Fruit fly (Drosophila melanogaster) whole organism, pupa: ENCODE measurements around the gene Dbp21E2.

Experiments used
- CG10348 ChIP-seq: fragments of 200-800 bp; sonication (Bioruptor generic); IDR thresholded peaks from 2 replicates; pipeline ENCODE4 v1.3.6; 2022; ENCODE audit warnings: missing biosample characterization, missing genetic modification characterization
- CG12605 ChIP-seq: fragments of 200-800 bp; sonication (Bioruptor generic); IDR thresholded peaks from 2 replicates; pipeline ENCODE4 v1.3.6; 2022; ENCODE audit warnings: missing biosample characterization, missing genetic modification characterization
- CG13204 ChIP-seq: fragments of 200-800 bp; sonication (Bioruptor generic); optimal IDR thresholded peaks from 2 replicates; lab custom pipeline; 2018; ENCODE audit warnings: missing biosample characterization, mild to moderate bottlenecking, missing genetic modification characterization, moderate library complexity
- CG14655 ChIP-seq: fragments of 200-800 bp; sonication (Bioruptor generic); optimal IDR thresholded peaks from 3 replicates; lab custom pipeline; 2017; ENCODE audit warnings: mild to moderate bottlenecking, missing biosample characterization, missing genetic modification reagents, missing genetic modification characterization
- CG15710 ChIP-seq: fragments of 200-800 bp; sonication (Bioruptor generic); optimal IDR thresholded peaks from 2 replicates; lab custom pipeline; 2018; ENCODE audit warnings: missing biosample characterization, mild to moderate bottlenecking, missing genetic modification characterization, moderate library complexity
- CG17806 ChIP-seq: fragments of 200-800 bp; sonication (Bioruptor generic); optimal IDR thresholded peaks from 2 replicates; lab custom pipeline; 2018; ENCODE audit warnings: missing biosample characterization, mild to moderate bottlenecking, missing genetic modification characterization, moderate library complexity
- CG32121 ChIP-seq: fragments of 200-800 bp; sonication (Bioruptor generic); IDR thresholded peaks from 2 replicates; pipeline ENCODE4 v1.3.6; 2022; ENCODE audit warnings: missing biosample characterization, missing genetic modification characterization
- CG34367 ChIP-seq: fragments of 200-800 bp; sonication (Bioruptor generic); optimal IDR thresholded peaks from 2 replicates; lab custom pipeline; 2018; ENCODE audit warnings: missing biosample characterization, mild to moderate bottlenecking, missing genetic modification characterization
- CG4496 ChIP-seq: fragments of 200-800 bp; sonication (Bioruptor generic); IDR thresholded peaks from 3 replicates; pipeline ENCODE4 v1.3.6; 2022; ENCODE audit warnings: missing biosample characterization, missing genetic modification characterization
- CG8159 ChIP-seq: fragments of 200-800 bp; sonication (Bioruptor generic); optimal IDR thresholded peaks from 3 replicates; lab custom pipeline; 2018; ENCODE audit warnings: missing biosample characterization, mild to moderate bottlenecking, missing genetic modification characterization, moderate library complexity
- CG8301 ChIP-seq: fragments of 200-800 bp; sonication (Bioruptor generic); optimal IDR thresholded peaks from 2 replicates; lab custom pipeline; 2018; ENCODE audit warnings: missing biosample characterization, mild to moderate bottlenecking, missing genetic modification characterization
- CG9948 ChIP-seq: fragments of 200-800 bp; sonication (Bioruptor generic); optimal IDR thresholded peaks from 2 replicates; lab custom pipeline; 2018; ENCODE audit warnings: missing biosample characterization, mild to moderate bottlenecking, missing genetic modification characterization, moderate library complexity
- D1 ChIP-seq: fragments of 200-800 bp; sonication (Bioruptor generic); optimal IDR thresholded peaks from 2 replicates; lab custom pipeline; 2018; ENCODE audit warnings: missing biosample characterization, mild to moderate bottlenecking, missing genetic modification characterization, moderate library complexity
- EcR ChIP-seq: fragments of 200-800 bp; sonication (Bioruptor generic); optimal IDR thresholded peaks from 3 replicates; lab custom pipeline; 2019; ENCODE audit warnings: missing biosample characterization, missing genetic modification characterization, mild to moderate bottlenecking, moderate library complexity, missing genetic modification reagents
- Ets98B ChIP-seq: fragments of 200-800 bp; sonication (Bioruptor generic); IDR thresholded peaks from 2 replicates; pipeline ENCODE4 v1.3.6; 2022; ENCODE audit warnings: missing biosample characterization, missing genetic modification characterization
- Pif1A ChIP-seq: fragments of 200-800 bp; sonication (Bioruptor generic); optimal IDR thresholded peaks from 3 replicates; lab custom pipeline; 2016; ENCODE audit warnings: missing biosample characterization, missing genetic modification characterization
- Pif1B ChIP-seq: fragments of 200-800 bp; sonication (Bioruptor generic); optimal IDR thresholded peaks from 3 replicates; lab custom pipeline; 2016; ENCODE audit warnings: missing biosample characterization, missing genetic modification characterization
- Snoo ChIP-seq: fragments of 200-800 bp; sonication (Bioruptor generic); optimal IDR thresholded peaks from 3 replicates; lab custom pipeline; 2017; ENCODE audit warnings: missing biosample characterization, mild to moderate bottlenecking, missing genetic modification characterization, inconsistent platforms
- fd96Ca ChIP-seq: fragments of 200-800 bp; sonication (Bioruptor generic); IDR thresholded peaks from 3 replicates; pipeline ENCODE4 v1.3.6; 2022; ENCODE audit warnings: missing biosample characterization, missing genetic modification characterization
- gl ChIP-seq: fragments of 200-800 bp; sonication (Bioruptor generic); optimal IDR thresholded peaks from 2 replicates; lab custom pipeline; 2018; ENCODE audit warnings: missing biosample characterization, mild to moderate bottlenecking, missing genetic modification characterization
- rn ChIP-seq: fragments of 200-800 bp; sonication (Bioruptor generic); IDR thresholded peaks from 2 replicates; pipeline ENCODE4 v1.3.6; 2022; ENCODE audit warnings: missing biosample characterization, missing genetic modification characterization

The Dbp21E2 gene

DNA sequence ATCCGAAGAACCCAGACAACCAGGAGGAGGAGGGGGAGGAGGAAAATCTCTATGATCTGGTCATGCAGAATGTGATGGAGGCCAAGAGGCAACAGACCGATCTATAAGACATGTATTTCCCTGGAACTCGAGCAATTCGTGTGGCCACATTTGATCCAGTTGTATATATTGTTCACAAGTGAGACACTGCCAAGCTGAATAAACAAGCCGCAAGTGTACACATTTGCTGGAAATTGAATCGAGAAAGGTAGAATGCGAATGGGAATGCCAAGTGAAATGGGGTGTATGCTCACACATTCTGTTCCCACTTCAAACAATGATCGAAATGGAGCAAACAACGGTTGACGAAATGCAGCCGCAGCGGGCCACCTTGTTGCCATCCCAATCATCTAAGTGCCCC, 44.6 kb downstream of the Dbp21E2 start:
- no peak for TF ChIP-seq CG12605

DNA sequence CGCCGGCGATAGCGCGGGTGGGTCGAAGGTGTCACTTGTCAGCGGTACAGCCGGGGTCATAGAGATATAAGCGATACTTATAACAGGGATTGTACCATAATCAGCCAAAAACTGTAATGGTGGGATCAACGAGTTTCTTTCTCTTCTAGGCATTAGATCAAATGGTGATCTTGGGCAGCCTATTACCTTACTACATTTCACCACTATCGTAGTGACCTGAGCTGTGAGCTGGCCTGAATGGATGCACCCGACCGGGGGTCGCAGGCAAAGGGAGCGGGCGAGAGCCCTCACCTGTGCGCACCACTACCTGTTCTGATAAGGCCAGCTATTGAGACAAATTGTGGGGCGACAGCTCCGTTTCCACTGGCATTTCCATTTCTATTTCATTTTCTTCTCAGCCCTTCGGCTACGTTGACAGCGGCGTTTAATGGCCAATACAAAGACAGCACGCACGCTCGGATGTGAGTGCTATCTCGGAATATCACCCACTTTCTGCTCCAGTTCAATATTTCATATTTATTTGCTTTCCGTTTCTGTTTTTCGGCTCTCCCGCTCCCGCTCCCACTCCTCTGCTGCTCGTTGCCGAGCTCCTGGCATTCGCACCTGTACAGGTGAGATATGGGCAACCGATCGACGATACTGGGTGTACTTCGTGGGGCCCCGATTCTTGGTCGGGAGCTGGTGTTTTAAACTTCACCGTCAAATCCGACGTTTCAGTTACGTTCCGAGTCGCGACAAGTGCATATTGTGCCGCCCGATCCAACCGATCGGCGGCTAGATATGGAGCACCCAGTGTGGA, 45.5 kb downstream of the Dbp21E2 start:
- no peak for TF ChIP-seq Snoo (tag; lab: Kevin White, UChicago)
- no peak for TF ChIP-seq CG12605
- TF ChIP-seq CG17806 (tag; lab: Kevin White, UChicago), result no peak
- peak; percentile 57 for TF ChIP-seq CG32121 (GFP tag; lab: Robert Waterston, UW)
- no peak for TF ChIP-seq CG34367 (tag; lab: Kevin White, UChicago)
- peak; percentile 16 for TF ChIP-seq CG9948 (tag; lab: Kevin White, UChicago)
- TF ChIP-seq CG8301 (tag; lab: Kevin White, UChicago), result peak; percentile 19
- peak; percentile 9 for TF ChIP-seq CG13204 (GFP tag; lab: Kevin White, UChicago)
- no peak for TF ChIP-seq gl (tag; lab: Kevin White, UChicago)
- TF ChIP-seq Pif1A (GFP tag; lab: Kevin White, UChicago), result peak; percentile 26
- TF ChIP-seq EcR (GFP tag; lab: Kevin White, UChicago), result no peak
- TF ChIP-seq Ets98B (GFP tag; lab: Robert Waterston, UW), result peak; percentile 45
- TF ChIP-seq CG4496, result no peak; the same call in 2 of the 3 replicates
- no peak for TF ChIP-seq CG10348
- TF ChIP-seq CG15710, result peak; percentile 21
- TF ChIP-seq Pif1B (GFP tag; lab: Kevin White, UChicago), result no peak
- peak; percentile 51; the same call in 1 of the 3 replicates for TF ChIP-seq fd96Ca (GFP tag; lab: Robert Waterston, UW)
- TF ChIP-seq CG8159 (tag; lab: Kevin White, UChicago), result peak; percentile 43
- TF ChIP-seq rn (GFP tag; lab: Robert Waterston, UW), result no peak
- no peak for TF ChIP-seq CG14655
- no peak for TF ChIP-seq D1 (tag; lab: Kevin White, UChicago)

DNA sequence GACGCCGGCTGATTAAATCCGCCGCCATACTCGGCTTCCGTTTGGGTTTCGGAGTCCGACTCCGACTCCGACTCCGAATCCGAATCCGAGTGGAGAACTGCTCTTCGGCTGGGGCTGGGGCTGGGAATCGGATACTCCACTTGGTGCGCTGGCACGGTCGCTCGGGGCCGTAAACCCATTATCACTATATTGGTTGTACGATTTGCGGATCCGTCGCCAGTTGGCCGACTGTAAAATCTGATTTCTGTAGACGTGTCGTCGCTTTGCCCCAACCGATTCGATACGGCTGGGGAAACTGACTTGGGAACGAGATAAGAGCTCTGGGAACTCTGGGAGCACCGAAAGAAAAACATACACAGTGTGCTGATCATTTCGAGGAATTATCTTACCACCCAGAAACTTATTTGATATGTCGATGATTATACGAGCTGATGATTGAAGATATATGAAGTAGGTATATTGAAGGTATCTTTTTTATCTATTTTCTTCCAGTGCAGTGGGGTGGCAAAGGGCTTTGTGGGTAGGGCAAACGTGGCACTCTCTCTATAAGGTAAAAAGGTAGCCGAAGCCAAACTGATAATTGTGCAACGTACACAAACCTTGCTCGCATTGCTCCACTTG, 46.6 kb downstream of the Dbp21E2 start:
- TF ChIP-seq rn (GFP tag; lab: Robert Waterston, UW) (no peak), CG8159 (tag; lab: Kevin White, UChicago) (peak; percentile 6), Pif1B (GFP tag; lab: Kevin White, UChicago) (no peak), Ets98B (GFP tag; lab: Robert Waterston, UW) (no peak), CG15710 (peak; percentile 25), CG8301 (tag; lab: Kevin White, UChicago) (no peak)

DNA sequence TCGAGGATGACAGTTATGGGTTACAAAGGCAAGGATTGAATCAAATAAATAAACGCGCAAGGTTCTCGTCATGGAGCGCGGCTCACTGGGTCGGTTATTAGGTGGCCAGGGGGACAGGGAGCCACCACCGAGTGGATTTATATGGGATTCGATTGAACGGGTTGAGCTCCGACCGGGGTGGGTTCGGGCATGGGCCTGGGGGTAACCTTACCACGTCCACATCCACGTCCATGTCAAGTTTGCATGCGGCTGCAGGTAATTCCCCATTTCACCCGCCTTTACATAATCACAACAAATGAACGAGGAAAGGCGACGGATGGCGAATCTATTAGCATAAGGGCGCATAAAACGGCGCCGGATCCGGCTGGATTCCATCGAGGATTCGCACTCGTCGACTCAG, 48.5 kb downstream of the Dbp21E2 start, which contains the start of gene CG13950:
TSS of gene CG13950 (plus strand) at position 301 of the 400 bp plus-strand sequence.
- no peak for TF ChIP-seq CG14655
- no peak for TF ChIP-seq CG32121 (GFP tag; lab: Robert Waterston, UW)
- no peak for TF ChIP-seq fd96Ca (GFP tag; lab: Robert Waterston, UW)
- no peak for TF ChIP-seq CG10348
- no peak for TF ChIP-seq CG8301 (tag; lab: Kevin White, UChicago)
